Fruit fly (Drosophila melanogaster) whole organism, embryonic: ENCODE measurements around the gene CG46463.
A peak's percentile ranks its signal among the peaks of the same experiment; 100 is the strongest.

Source experiments
- Abd-B ChIP-seq: fragments of 200-800 bp; sonication (Bioruptor generic); optimal IDR thresholded peaks from 2 replicates; lab custom pipeline; 2018; ENCODE audit warnings: missing biosample characterization, mild to moderate bottlenecking, missing genetic modification characterization, moderate library complexity
- Bgb ChIP-seq: fragments of 200-800 bp; sonication (Bioruptor generic); IDR thresholded peaks from 2 replicates; pipeline ENCODE4 v1.3.6; 2022; ENCODE audit warnings: missing biosample characterization, missing genetic modification characterization; ENCODE audit not compliant: partially characterized antibody
- CG10147 ChIP-seq: fragments of 200-800 bp; sonication (Bioruptor generic); optimal IDR thresholded peaks from 2 replicates; lab custom pipeline; 2019; ENCODE audit warnings: missing biosample characterization, mild to moderate bottlenecking, missing genetic modification characterization, moderate library complexity
- CG1024 ChIP-seq: fragments of 200-800 bp; sonication (Bioruptor generic); IDR thresholded peaks from 2 replicates; pipeline ENCODE4 v1.3.6; 2022; ENCODE audit warnings: missing biosample characterization, missing genetic modification characterization
- CG10462 ChIP-seq: fragments of 200-800 bp; sonication (Bioruptor generic); optimal IDR thresholded peaks from 2 replicates; lab custom pipeline; 2016; ENCODE audit warnings: missing biosample characterization, missing genetic modification characterization
- CG1233 ChIP-seq: fragments of 200-800 bp; sonication (Bioruptor generic); optimal IDR thresholded peaks from 4 replicates; lab custom pipeline; 2018; ENCODE audit warnings: missing biosample characterization, mild to moderate bottlenecking, missing genetic modification characterization
- CG13296 ChIP-seq: fragments of 200-800 bp; sonication (Bioruptor generic); optimal IDR thresholded peaks from 3 replicates; lab custom pipeline; 2018; ENCODE audit warnings: missing biosample characterization, mild to moderate bottlenecking, missing genetic modification characterization
- CG13424 ChIP-seq: fragments of 200-800 bp; sonication (Bioruptor generic); optimal IDR thresholded peaks from 2 replicates; lab custom pipeline; 2019; ENCODE audit warnings: missing biosample characterization, mild to moderate bottlenecking, missing genetic modification characterization, moderate library complexity
- CG15514 ChIP-seq: fragments of 200-800 bp; sonication (Bioruptor generic); optimal IDR thresholded peaks from 3 replicates; lab custom pipeline; 2017; ENCODE audit warnings: missing biosample characterization, missing genetic modification characterization, mild to moderate bottlenecking, moderate library complexity, missing genetic modification reagents
- CG2116 ChIP-seq: fragments of 200-800 bp; sonication (Bioruptor generic); optimal IDR thresholded peaks from 3 replicates; lab custom pipeline; 2018; ENCODE audit warnings: missing biosample characterization, mild to moderate bottlenecking, missing genetic modification characterization
- CG32532 ChIP-seq: fragments of 200-800 bp; sonication (Bioruptor generic); IDR thresholded peaks from 2 replicates; pipeline ENCODE4 v1.3.6; 2022; ENCODE audit warnings: missing biosample characterization, missing genetic modification characterization
- CG33213 ChIP-seq: fragments of 200-800 bp; sonication (Bioruptor generic); optimal IDR thresholded peaks from 3 replicates; lab custom pipeline; 2016; ENCODE audit warnings: missing biosample characterization, missing genetic modification characterization
- CG34422 ChIP-seq: fragments of 200-800 bp; sonication (Bioruptor generic); IDR thresholded peaks from 3 replicates; pipeline ENCODE4 v1.3.6; 2022; ENCODE audit warnings: missing biosample characterization, missing genetic modification characterization
- CG3847 ChIP-seq: fragments of 200-800 bp; sonication (Bioruptor generic); IDR thresholded peaks from 2 replicates; pipeline ENCODE4 v1.3.6; 2022; ENCODE audit warnings: missing biosample characterization, missing genetic modification characterization
- CG42726 ChIP-seq: fragments of 200-800 bp; sonication (Bioruptor generic); IDR thresholded peaks from 2 replicates; pipeline ENCODE4 v1.3.6; 2022; ENCODE audit warnings: missing biosample characterization, missing genetic modification characterization; ENCODE audit not compliant: partially characterized antibody
- CG4707 ChIP-seq: fragments of 200-800 bp; sonication (Bioruptor generic); optimal IDR thresholded peaks from 2 replicates; lab custom pipeline; 2018; ENCODE audit warnings: missing biosample characterization, mild to moderate bottlenecking, missing genetic modification characterization, moderate library complexity
- CG7357 ChIP-seq: fragments of 200-800 bp; sonication (Bioruptor generic); IDR thresholded peaks from 3 replicates; pipeline ENCODE4 v1.3.6; 2022; ENCODE audit warnings: missing biosample characterization, missing genetic modification characterization
- CG7987 ChIP-seq: fragments of 200-800 bp; sonication (Bioruptor generic); optimal IDR thresholded peaks from 2 replicates; lab custom pipeline; 2018; ENCODE audit warnings: missing biosample characterization, mild to moderate bottlenecking, missing genetic modification characterization, moderate library complexity
- CG8359 ChIP-seq: fragments of 200-800 bp; sonication (Bioruptor generic); optimal IDR thresholded peaks from 2 replicates; lab custom pipeline; 2017; ENCODE audit warnings: missing biosample characterization, mild to moderate bottlenecking, missing genetic modification characterization, borderline replicate concordance
- CG9797 ChIP-seq: fragments of 200-800 bp; sonication (Bioruptor generic); optimal IDR thresholded peaks from 3 replicates; lab custom pipeline; 2018; ENCODE audit warnings: missing biosample characterization, mild to moderate bottlenecking, missing genetic modification characterization
- CG9876 ChIP-seq: fragments of 200-800 bp; sonication (Bioruptor generic); optimal IDR thresholded peaks from 2 replicates; lab custom pipeline; 2016; ENCODE audit warnings: missing biosample characterization, missing genetic modification characterization
- Dll ChIP-seq: fragments of 200-800 bp; sonication (Bioruptor generic); IDR thresholded peaks from 4 replicates; pipeline ENCODE4 v1.3.6; 2022; ENCODE audit warnings: missing biosample characterization, missing genetic modification characterization; ENCODE audit not compliant: partially characterized antibody
- Dref ChIP-seq: fragments of 200-800 bp; sonication (Bioruptor generic); IDR thresholded peaks from 2 replicates; pipeline ENCODE4 v1.3.6; 2022; ENCODE audit warnings: missing biosample characterization, missing genetic modification characterization
- HHEX ChIP-seq: fragments of 200-800 bp; sonication (Bioruptor generic); optimal IDR thresholded peaks from 3 replicates; lab custom pipeline; 2017; ENCODE audit warnings: missing biosample characterization, mild to moderate bottlenecking, missing genetic modification characterization, missing genetic modification reagents
- Hr3 ChIP-seq: fragments of 200-800 bp; sonication (Bioruptor generic); optimal IDR thresholded peaks from 3 replicates; lab custom pipeline; 2016; ENCODE audit warnings: missing biosample characterization, missing genetic modification characterization
- MBD-R2 ChIP-seq: fragments of 200-800 bp; sonication (Bioruptor generic); IDR thresholded peaks from 2 replicates; pipeline ENCODE4 v1.3.6; 2022; ENCODE audit warnings: missing biosample characterization, missing genetic modification characterization
- Meics ChIP-seq: fragments of 200-800 bp; sonication (Bioruptor generic); optimal IDR thresholded peaks from 2 replicates; lab custom pipeline; 2017; ENCODE audit warnings: missing biosample characterization, mild to moderate bottlenecking, missing genetic modification characterization
- Pdp1 ChIP-seq, 2 experiments: fragments of 200-800 bp; sonication (Bioruptor generic); optimal IDR thresholded peaks; 3 replicates each; lab custom pipeline; 2016; ENCODE audit warnings: missing biosample characterization in 2 of 2, missing genetic modification characterization in 2 of 2, mild to moderate bottlenecking in 1 of 2, moderate library complexity in 1 of 2
- Rx ChIP-seq: fragments of 200-800 bp; sonication (Bioruptor generic); IDR thresholded peaks from 2 replicates; pipeline ENCODE4 v1.3.6; 2022; ENCODE audit warnings: missing biosample characterization, missing genetic modification characterization
- Taf1 ChIP-seq: fragments of 200-800 bp; sonication (Bioruptor generic); IDR thresholded peaks from 2 replicates; pipeline ENCODE4 v1.3.6; 2022; ENCODE audit warnings: missing biosample characterization, missing genetic modification characterization
- bsh ChIP-seq, 2 experiments: fragments of 200-800 bp; sonication (Bioruptor generic); optimal IDR thresholded peaks; 2 replicates each; lab custom pipeline; 2017 to 2018; ENCODE audit warnings: mild to moderate bottlenecking in 2 of 2, missing biosample characterization in 2 of 2, missing genetic modification characterization in 2 of 2, moderate library complexity in 1 of 2
- corto ChIP-seq: fragments of 200-800 bp; sonication (Bioruptor generic); optimal IDR thresholded peaks from 2 replicates; lab custom pipeline; 2016; ENCODE audit warnings: missing biosample characterization, mild to moderate bottlenecking, missing genetic modification characterization, moderate library complexity
- grau ChIP-seq: fragments of 200-800 bp; optimal IDR thresholded peaks from 3 replicates; lab custom pipeline; 2019; ENCODE audit warnings: missing biosample characterization, mild to moderate bottlenecking, missing genetic modification characterization, moderate library complexity
- hbn ChIP-seq: fragments of 200-800 bp; sonication (Bioruptor generic); IDR thresholded peaks from 2 replicates; pipeline ENCODE4 v1.3.6; 2022; ENCODE audit warnings: missing biosample characterization, missing genetic modification characterization; ENCODE audit not compliant: partially characterized antibody
- knrl ChIP-seq: fragments of 200-800 bp; sonication (Bioruptor generic); IDR thresholded peaks from 3 replicates; pipeline ENCODE4 v1.3.6; 2022; ENCODE audit warnings: missing biosample characterization, missing genetic modification characterization; ENCODE audit not compliant: partially characterized antibody
- lbe ChIP-seq: fragments of 200-800 bp; sonication (Bioruptor generic); optimal IDR thresholded peaks from 2 replicates; lab custom pipeline; 2016; ENCODE audit warnings: missing biosample characterization, mild to moderate bottlenecking, missing genetic modification characterization
- nom ChIP-seq: fragments of 200-800 bp; sonication (Bioruptor generic); optimal IDR thresholded peaks from 2 replicates; lab custom pipeline; 2017; ENCODE audit warnings: missing biosample characterization, missing genetic modification characterization, mild to moderate bottlenecking, moderate library complexity, missing genetic modification reagents
- peb ChIP-seq: fragments of 200-800 bp; sonication (Bioruptor generic); IDR thresholded peaks from 2 replicates; pipeline ENCODE4 v1.3.6; 2022; ENCODE audit warnings: missing biosample characterization, missing genetic modification characterization
- sens ChIP-seq: fragments of 200-800 bp; sonication (Bioruptor generic); peaks from one replicate; lab custom pipeline; 2016; ENCODE audit warnings: missing biosample characterization, missing genetic modification characterization
- seq ChIP-seq: fragments of 200-800 bp; sonication (Bioruptor generic); IDR thresholded peaks from 2 replicates; pipeline ENCODE4 v1.3.6; 2022; ENCODE audit warnings: missing biosample characterization, missing genetic modification characterization
- vnd ChIP-seq: fragments of 200-800 bp; sonication (Bioruptor generic); IDR thresholded peaks from 3 replicates; pipeline ENCODE4 v1.3.6; 2022; ENCODE audit warnings: missing biosample characterization, missing genetic modification characterization; ENCODE audit not compliant: partially characterized antibody
- wek ChIP-seq: fragments of 200-800 bp; sonication (Bioruptor generic); optimal IDR thresholded peaks from 3 replicates; lab custom pipeline; 2018; ENCODE audit warnings: missing biosample characterization, mild to moderate bottlenecking, missing genetic modification characterization, moderate library complexity

CG46463 gene

dm6 chr3L:3512567-3512966, 51.5 kb downstream of the CG46463 start, which contains the start of gene ImpE2:
TSS of gene ImpE2 (minus strand) at chr3L:3512681.
- no peak for TF ChIP-seq CG9797 (GFP tag; lab: Kevin White, UChicago)

- TF ChIP-seq Hr3 (GFP tag; lab: Kevin White, UChicago) (no peak), CG32532 (GFP tag; lab: Robert Waterston, UW) (no peak), CG13424 (tag; lab: Kevin White, UChicago) (no peak), seq (GFP tag; lab: Robert Waterston, UW) (no peak), sens (GFP tag; lab: Kevin White, UChicago) (peak; percentile 36), bsh (GFP tag; optimal IDR thresholded peaks at IDR 0.05; lab: Kevin White, UChicago) (peak in 1 of 2 experiments; percentile 81), CG1024 (no peak), CG4707 (GFP tag; lab: Kevin White, UChicago) (no peak), Taf1 (no peak)
These were observed 51.9 kb downstream of the CG46463 start for dm6 chr3L:3512998-3513397.

dm6 chr3L:3514020-3514419, 52.9 kb downstream of the CG46463 start:
- TF ChIP-seq Pdp1 (GFP tag; optimal IDR thresholded peaks at IDR 0.05; lab: Kevin White, UChicago), result no peak
- TF ChIP-seq bsh (GFP tag; optimal IDR thresholded peaks at IDR 0.05; lab: Kevin White, UChicago), result peak in 1 of 2 experiments; percentile 29
- no peak for TF ChIP-seq Dref
- peak; percentile 77 for TF ChIP-seq lbe
- peak; percentile 9 for TF ChIP-seq corto (GFP tag; lab: Kevin White, UChicago)
- no peak for TF ChIP-seq peb (GFP tag; lab: Robert Waterston, UW)
- TF ChIP-seq nom (GFP tag; lab: Kevin White, UChicago), result peak; percentile 17
- TF ChIP-seq, all 482 proteins: peak for 4

- peak in 1 of 2 experiments; percentile 39 for TF ChIP-seq bsh (GFP tag; optimal IDR thresholded peaks at IDR 0.05; lab: Kevin White, UChicago)
- TF ChIP-seq CG10147, result peak; percentile 31
- peak; percentile 39 for TF ChIP-seq CG8359 (GFP tag; lab: Kevin White, UChicago)
- peak; percentile 70 for TF ChIP-seq MBD-R2 (GFP tag; lab: Robert Waterston, UW)
- peak; percentile 26; the same call in 1 of the 2 replicates for TF ChIP-seq CG3847 (GFP tag; lab: Robert Waterston, UW)
- TF ChIP-seq CG7987 (GFP tag; lab: Kevin White, UChicago), result peak; percentile 8
- TF ChIP-seq Bgb (GFP tag; lab: Robert Waterston, UW), result peak; percentile 49; the same call in 1 of the 2 replicates
- TF ChIP-seq CG33213 (GFP tag; lab: Kevin White, UChicago), result peak; percentile 15
- TF ChIP-seq hbn (GFP tag; lab: Robert Waterston, UW), result peak; percentile 30; the same call in 1 of the 2 replicates
- TF ChIP-seq HHEX (GFP tag; lab: Kevin White, UChicago), result no peak
- peak; percentile 81; the same call in 2 of the 3 replicates for TF ChIP-seq CG34422
- peak; percentile 53; the same call in 2 of the 4 replicates for TF ChIP-seq Dll (GFP tag; lab: Robert Waterston, UW)
- peak; percentile 47 for TF ChIP-seq CG13296 (GFP tag; lab: Kevin White, UChicago)
- no peak for TF ChIP-seq CG1233 (GFP tag; lab: Kevin White, UChicago)
- peak; percentile 57; the same call in 2 of the 3 replicates for TF ChIP-seq vnd (GFP tag; lab: Robert Waterston, UW)
- peak; percentile 15 for TF ChIP-seq wek (GFP tag; lab: Kevin White, UChicago)
- TF ChIP-seq grau (tag; lab: Kevin White, UChicago), result peak; percentile 12
- no peak for TF ChIP-seq CG10462 (GFP tag; lab: Kevin White, UChicago)
- TF ChIP-seq CG7357 (GFP tag; lab: Robert Waterston, UW), result no peak
- TF ChIP-seq knrl (GFP tag; lab: Robert Waterston, UW), result peak; percentile 51; the same call in 1 of the 3 replicates
- no peak for TF ChIP-seq Abd-B (GFP tag; lab: Kevin White, UChicago)
- peak; percentile 17 for TF ChIP-seq Meics (GFP tag; lab: Kevin White, UChicago)
- TF ChIP-seq CG9876 (GFP tag; lab: Kevin White, UChicago), result no peak
- TF ChIP-seq CG2116 (GFP tag; lab: Kevin White, UChicago), result peak; percentile 14
- peak; percentile 59 for TF ChIP-seq CG15514 (GFP tag; lab: Kevin White, UChicago)
- no peak for TF ChIP-seq Rx (GFP tag; lab: Robert Waterston, UW)
- 0 out of 2 replicates have a peak, but pooled peaks have one; percentile 31 for TF ChIP-seq CG42726 (GFP tag; lab: Robert Waterston, UW)
These were observed 54.3 kb downstream of the CG46463 start, which contains the start of gene Eip63E for dm6 chr3L:3515280-3516020. TSS of gene Eip63E (plus strand) at chr3L:3515751.
